Fruit fly (Drosophila melanogaster) whole organism, embryonic: Measurements from ENCODE around the gene SecS.
A peak's percentile ranks its signal among the peaks of the same experiment; 100 is the strongest.

Experiments
- Aef1 ChIP-seq: fragments of 200-800 bp; sonication (Bioruptor generic); IDR thresholded peaks from 3 replicates; pipeline ENCODE4 v1.3.6; 2022; ENCODE audit warnings: missing biosample characterization, missing genetic modification characterization
- Blimp-1 ChIP-seq: fragments of 200-800 bp; sonication (Bioruptor generic); optimal IDR thresholded peaks from 3 replicates; lab custom pipeline; 2018; ENCODE audit warnings: missing biosample characterization, missing genetic modification characterization, mild to moderate bottlenecking, moderate library complexity, missing genetic modification reagents
- BtbVII ChIP-seq: fragments of 200-800 bp; sonication (Bioruptor generic); optimal IDR thresholded peaks from 3 replicates; lab custom pipeline; 2017; ENCODE audit warnings: missing biosample characterization, mild to moderate bottlenecking, missing genetic modification characterization
- CG10209 ChIP-seq: fragments of 200-800 bp; sonication (Bioruptor generic); optimal IDR thresholded peaks from 3 replicates; lab custom pipeline; 2017; ENCODE audit warnings: missing biosample characterization, mild to moderate bottlenecking, missing genetic modification characterization, missing genetic modification reagents
- CG12071 ChIP-seq: fragments of 200-800 bp; sonication (Bioruptor generic); optimal IDR thresholded peaks from 3 replicates; lab custom pipeline; 2018; ENCODE audit warnings: missing biosample characterization, mild to moderate bottlenecking, missing genetic modification characterization
- CG12391 ChIP-seq: fragments of 200-800 bp; sonication (Bioruptor generic); optimal IDR thresholded peaks from 3 replicates; lab custom pipeline; 2018; ENCODE audit warnings: missing biosample characterization, mild to moderate bottlenecking, missing genetic modification characterization, moderate library complexity
- CG12744 ChIP-seq: fragments of 200-800 bp; sonication (Bioruptor generic); optimal IDR thresholded peaks from 2 replicates; lab custom pipeline; 2016; ENCODE audit warnings: missing biosample characterization, missing genetic modification characterization
- CG13287 ChIP-seq: fragments of 200-800 bp; sonication (Bioruptor generic); IDR thresholded peaks from 2 replicates; pipeline ENCODE4 v1.3.6; 2022; ENCODE audit warnings: missing biosample characterization, missing genetic modification characterization; ENCODE audit not compliant: partially characterized antibody
- CG16813 ChIP-seq: fragments of 200-800 bp; sonication (Bioruptor generic); IDR thresholded peaks from 3 replicates; pipeline ENCODE4 v1.3.6; 2022; ENCODE audit warnings: missing biosample characterization, missing genetic modification characterization; ENCODE audit not compliant: partially characterized antibody
- CG16815 ChIP-seq: fragments of 200-800 bp; sonication (Bioruptor generic); optimal IDR thresholded peaks from 3 replicates; lab custom pipeline; 2017; ENCODE audit warnings: missing biosample characterization, mild to moderate bottlenecking, missing genetic modification characterization
- CG17802 ChIP-seq: fragments of 200-800 bp; sonication (Bioruptor generic); optimal IDR thresholded peaks from 2 replicates; lab custom pipeline; 2018; ENCODE audit warnings: missing biosample characterization, mild to moderate bottlenecking, missing genetic modification characterization, moderate library complexity
- CG18011 ChIP-seq: fragments of 200-800 bp; sonication (Bioruptor generic); optimal IDR thresholded peaks from 2 replicates; lab custom pipeline; 2017; ENCODE audit warnings: missing biosample characterization, missing genetic modification characterization, mild to moderate bottlenecking, moderate library complexity, missing genotype
- CG2120 ChIP-seq: fragments of 200-800 bp; sonication (Bioruptor generic); optimal IDR thresholded peaks from 3 replicates; lab custom pipeline; 2016; ENCODE audit warnings: missing biosample characterization, missing genetic modification characterization
- CG3065 ChIP-seq: fragments of 200-800 bp; sonication (Bioruptor generic); optimal IDR thresholded peaks from 2 replicates; lab custom pipeline; 2016; ENCODE audit warnings: missing biosample characterization, missing genetic modification characterization
- CG33557 ChIP-seq: fragments of 200-800 bp; sonication (Bioruptor generic); optimal IDR thresholded peaks from 2 replicates; lab custom pipeline; 2019; ENCODE audit warnings: missing biosample characterization, mild to moderate bottlenecking, missing genetic modification characterization, moderate library complexity
- CG4424 ChIP-seq: fragments of 200-800 bp; sonication (Bioruptor generic); optimal IDR thresholded peaks from 3 replicates; lab custom pipeline; 2016; ENCODE audit warnings: missing biosample characterization, missing genetic modification characterization
- CG6654 ChIP-seq: fragments of 200-800 bp; sonication (Bioruptor generic); optimal IDR thresholded peaks from 2 replicates; lab custom pipeline; 2017; ENCODE audit warnings: missing biosample characterization, mild to moderate bottlenecking, missing genetic modification characterization
- CG8359 ChIP-seq: fragments of 200-800 bp; sonication (Bioruptor generic); optimal IDR thresholded peaks from 2 replicates; lab custom pipeline; 2017; ENCODE audit warnings: missing biosample characterization, mild to moderate bottlenecking, missing genetic modification characterization, borderline replicate concordance
- CG8388 ChIP-seq: fragments of 200-800 bp; sonication (Bioruptor generic); optimal IDR thresholded peaks from 2 replicates; lab custom pipeline; 2019; ENCODE audit warnings: missing biosample characterization, mild to moderate bottlenecking, missing genetic modification characterization, moderate library complexity
- CG8944 ChIP-seq: fragments of 200-800 bp; sonication (Bioruptor generic); optimal IDR thresholded peaks from 3 replicates; lab custom pipeline; 2016; ENCODE audit warnings: missing biosample characterization, missing genetic modification characterization
- Elba2 ChIP-seq: fragments of 200-800 bp; sonication (Bioruptor generic); optimal IDR thresholded peaks from 3 replicates; lab custom pipeline; 2016; ENCODE audit warnings: missing biosample characterization, missing genetic modification characterization
- Fer1 ChIP-seq: fragments of 200-800 bp; sonication (Bioruptor generic); optimal IDR thresholded peaks from 2 replicates; lab custom pipeline; 2017; ENCODE audit warnings: missing biosample characterization, mild to moderate bottlenecking, missing genetic modification characterization
- Lhr ChIP-seq: fragments of 200-800 bp; sonication (Bioruptor generic); optimal IDR thresholded peaks from 3 replicates; lab custom pipeline; 2017; ENCODE audit warnings: mild to moderate bottlenecking, missing biosample characterization, missing genetic modification reagents, missing genetic modification characterization
- Lpt ChIP-seq: fragments of >200 bp; optimal IDR thresholded peaks from 2 replicates; lab custom pipeline; 2018; ENCODE audit warnings: missing biosample characterization, missing genetic modification characterization
- MTF-1 ChIP-seq: fragments of 200-800 bp; sonication (Bioruptor generic); optimal IDR thresholded peaks from 2 replicates; lab custom pipeline; 2018; ENCODE audit warnings: missing biosample characterization, mild to moderate bottlenecking, missing genetic modification characterization, borderline replicate concordance
- Max ChIP-seq: fragments of 200-800 bp; sonication (Bioruptor generic); optimal IDR thresholded peaks from 2 replicates; lab custom pipeline; 2016; ENCODE audit warnings: missing biosample characterization, mild to moderate bottlenecking, missing genetic modification characterization
- Med ChIP-seq: fragments of 200-800 bp; sonication (Bioruptor generic); peaks from one replicate; lab custom pipeline; 2016; ENCODE audit warnings: missing biosample characterization, missing genetic modification characterization, mild to moderate bottlenecking, inconsistent platforms, moderate library complexity
- Myb ChIP-seq: fragments of 200-800 bp; sonication (Bioruptor generic); optimal IDR thresholded peaks from 2 replicates; lab custom pipeline; 2016; ENCODE audit warnings: missing biosample characterization, missing genetic modification characterization
- Sin3A ChIP-seq: fragments of >200 bp; optimal IDR thresholded peaks from 2 replicates; lab custom pipeline; 2018
- Six4 ChIP-seq: fragments of 200-800 bp; sonication (Bioruptor generic); optimal IDR thresholded peaks from 2 replicates; lab custom pipeline; 2016; ENCODE audit warnings: missing biosample characterization, missing genetic modification characterization
- TFAM ChIP-seq: fragments of 200-800 bp; sonication (Bioruptor generic); optimal IDR thresholded peaks from 2 replicates; lab custom pipeline; 2017; ENCODE audit warnings: missing biosample characterization, missing genetic modification characterization, inconsistent platforms
- disco-r ChIP-seq: fragments of 200-800 bp; sonication (Bioruptor generic); optimal IDR thresholded peaks from 2 replicates; lab custom pipeline; 2016; ENCODE audit warnings: missing biosample characterization, missing genetic modification characterization
- fu2 ChIP-seq: fragments of 200-800 bp; sonication (Bioruptor generic); optimal IDR thresholded peaks from 2 replicates; lab custom pipeline; 2016; ENCODE audit warnings: missing biosample characterization, missing genetic modification characterization
- gcm ChIP-seq: fragments of 200-800 bp; sonication (Bioruptor generic); optimal IDR thresholded peaks from 2 replicates; lab custom pipeline; 2019; ENCODE audit warnings: missing biosample characterization, mild to moderate bottlenecking, missing genetic modification characterization, moderate library complexity
- grau ChIP-seq: fragments of 200-800 bp; optimal IDR thresholded peaks from 3 replicates; lab custom pipeline; 2019; ENCODE audit warnings: missing biosample characterization, mild to moderate bottlenecking, missing genetic modification characterization, moderate library complexity
- gt ChIP-seq: fragments of 200-800 bp; sonication (Bioruptor generic); IDR thresholded peaks from 2 replicates; pipeline ENCODE4 v1.3.6; 2022; ENCODE audit warnings: missing biosample characterization, missing genetic modification characterization
- insv ChIP-seq, 2 experiments: fragments of 200-800 bp; sonication (Bioruptor generic); optimal IDR thresholded peaks; 3 replicates each; lab custom pipeline; 2016 to 2018; ENCODE audit warnings: missing biosample characterization in 2 of 2, missing genetic modification characterization in 2 of 2
- jumu ChIP-seq: fragments of 200-800 bp; sonication (Bioruptor generic); optimal IDR thresholded peaks from 3 replicates; lab custom pipeline; 2016; ENCODE audit warnings: missing biosample characterization, missing genetic modification characterization
- klu ChIP-seq: fragments of 200-800 bp; sonication (Bioruptor generic); IDR thresholded peaks from 2 replicates; pipeline ENCODE4 v1.3.6; 2022; ENCODE audit warnings: missing biosample characterization, missing genetic modification characterization
- lola ChIP-seq, 3 experiments: fragments of >200 bp in 2 of 3; fragments of 200-800 bp in 1 of 3; sonication (Bioruptor generic) in 1 of 3; optimal IDR thresholded peaks; 2 replicates each; lab custom pipeline; 2017 to 2019; ENCODE audit warnings: missing biosample characterization in 3 of 3, missing genetic modification characterization in 3 of 3, mild to moderate bottlenecking in 1 of 3, moderate library complexity in 1 of 3
- nerfin-2 ChIP-seq: fragments of 200-800 bp; sonication (Bioruptor generic); IDR thresholded peaks from 2 replicates; pipeline ENCODE4 v1.3.6; 2022; ENCODE audit warnings: missing biosample characterization, missing genetic modification characterization; ENCODE audit not compliant: partially characterized antibody
- ro ChIP-seq: fragments of 200-800 bp; sonication (Bioruptor generic); IDR thresholded peaks from 2 replicates; pipeline ENCODE4 v1.3.6; 2022; ENCODE audit warnings: missing biosample characterization, missing genetic modification characterization
- scrt ChIP-seq: fragments of 200-800 bp; sonication (Bioruptor generic); optimal IDR thresholded peaks from 2 replicates; lab custom pipeline; 2018; ENCODE audit warnings: missing biosample characterization, mild to moderate bottlenecking, missing genetic modification characterization, moderate library complexity
- shn ChIP-seq: fragments of 200-800 bp; sonication (Bioruptor generic); optimal IDR thresholded peaks from 3 replicates; lab custom pipeline; 2016; ENCODE audit warnings: missing biosample characterization, missing genetic modification characterization
- stc ChIP-seq: fragments of 200-800 bp; sonication (Bioruptor generic); IDR thresholded peaks from 2 replicates; pipeline ENCODE4 v1.3.6; 2022; ENCODE audit warnings: missing biosample characterization, missing genetic modification characterization
- unc-4 ChIP-seq: fragments of 200-800 bp; sonication (Bioruptor generic); IDR thresholded peaks from 2 replicates; pipeline ENCODE4 v1.3.6; 2022; ENCODE audit warnings: missing biosample characterization, missing genetic modification characterization; ENCODE audit not compliant: partially characterized antibody
- unpg ChIP-seq: fragments of 200-800 bp; sonication (Bioruptor generic); optimal IDR thresholded peaks from 3 replicates; lab custom pipeline; 2018; ENCODE audit warnings: missing biosample characterization, mild to moderate bottlenecking, missing genetic modification characterization, moderate library complexity
- vnd ChIP-seq: fragments of 200-800 bp; sonication (Bioruptor generic); IDR thresholded peaks from 3 replicates; pipeline ENCODE4 v1.3.6; 2022; ENCODE audit warnings: missing biosample characterization, missing genetic modification characterization; ENCODE audit not compliant: partially characterized antibody
- yki ChIP-seq: fragments of >200 bp; optimal IDR thresholded peaks from 3 replicates; lab custom pipeline; 2018
- z ChIP-seq: fragments of 200-800 bp; sonication (Bioruptor generic); IDR thresholded peaks from 3 replicates; pipeline ENCODE4 v1.3.6; 2022; ENCODE audit warnings: missing biosample characterization, missing genetic modification characterization

The SecS gene

DNA sequence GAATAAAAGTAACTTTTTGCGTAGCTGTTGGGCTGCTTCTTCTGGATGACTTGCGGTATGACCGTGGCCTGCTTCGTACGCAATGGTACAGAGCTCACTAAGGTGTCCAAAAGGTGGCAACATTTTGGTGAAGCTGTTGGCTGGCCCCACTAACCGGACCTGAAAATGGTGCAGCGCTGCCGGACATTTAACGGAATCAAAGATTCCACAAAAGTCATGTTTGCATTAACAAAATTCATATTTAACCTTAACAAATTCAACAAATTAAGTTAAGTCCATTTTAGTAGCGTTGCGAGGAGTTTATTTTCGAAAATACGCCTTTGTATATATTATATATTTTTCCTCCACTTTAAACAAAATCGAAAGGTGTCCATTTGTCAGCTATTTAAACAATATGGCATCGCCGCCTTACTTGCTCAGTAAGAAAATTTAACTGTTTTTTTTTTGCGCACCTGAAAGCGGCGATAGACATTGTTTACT is at the start of gene SecS, which contains the start of gene kra (continued):
- TF ChIP-seq CG12071 (GFP tag; lab: Kevin White, UChicago) (peak; percentile 27), CG8359 (GFP tag; lab: Kevin White, UChicago) (no peak), CG3065 (GFP tag; lab: Kevin White, UChicago) (no peak), CG8944 (GFP tag; lab: Kevin White, UChicago) (peak; percentile 32), Elba2 (GFP tag; lab: Kevin White, UChicago) (peak; percentile 81), grau (tag; lab: Kevin White, UChicago) (peak; percentile 54), MTF-1 (GFP tag; lab: Kevin White, UChicago) (peak; percentile 47), klu (no peak), TFAM (GFP tag; lab: Kevin White, UChicago) (no peak), CG6654 (GFP tag; lab: Kevin White, UChicago) (peak; percentile 31), nerfin-2 (GFP tag; lab: Robert Waterston, UW) (no peak), stc (GFP tag; lab: Robert Waterston, UW) (no peak), CG10209 (peak; percentile 54), gt (GFP tag; lab: Robert Waterston, UW) (no peak), BtbVII (peak; percentile 33), vnd (GFP tag; lab: Robert Waterston, UW) (no peak), Myb (GFP tag; lab: Kevin White, UChicago) (peak; percentile 80), unpg (GFP tag; lab: Kevin White, UChicago) (peak; percentile 62), CG17802 (tag; lab: Kevin White, UChicago) (no peak), CG2120 (peak; percentile 76), Lpt (GFP tag; lab: Kevin White, UChicago) (no peak), lola (GFP tag; optimal IDR thresholded peaks at IDR 0.05; lab: Kevin White, UChicago) (peak in 1 of 3 experiments; percentile 57), ro (GFP tag; lab: Robert Waterston, UW) (no peak), Fer1 (peak; percentile 68), Max (GFP tag; lab: Kevin White, UChicago) (peak; percentile 60), scrt (GFP tag; lab: Kevin White, UChicago) (peak; percentile 46), Aef1 (GFP tag; lab: Robert Waterston, UW) (no peak), jumu (GFP tag; lab: Kevin White, UChicago) (peak; percentile 48), CG16813 (GFP tag; lab: Robert Waterston, UW) (no peak), CG12744 (peak; percentile 21), Blimp-1 (GFP tag; lab: Kevin White, UChicago) (peak; percentile 71), disco-r (GFP tag; lab: Kevin White, UChicago) (no peak), CG18011 (GFP tag; lab: Kevin White, UChicago) (peak; percentile 56), Med (peak; percentile 89), z (GFP tag; lab: Robert Waterston, UW) (no peak), CG13287 (no peak), unc-4 (no peak), Sin3A (lab: Kevin White, UChicago) (peak; percentile 84), yki (no peak), Six4 (GFP tag; lab: Kevin White, UChicago) (peak; percentile 30), gcm (GFP tag; lab: Kevin White, UChicago) (no peak), CG33557 (GFP tag; lab: Kevin White, UChicago) (peak; percentile 42), shn (GFP tag; lab: Kevin White, UChicago) (peak; percentile 49), CG16815 (GFP tag; lab: Kevin White, UChicago) (peak; percentile 23), CG12391 (tag; lab: Kevin White, UChicago) (peak; percentile 74), CG8388 (GFP tag; lab: Kevin White, UChicago) (peak; percentile 21), Lhr (GFP tag; lab: Kevin White, UChicago) (peak; percentile 85), CG4424 (peak; percentile 71), insv (GFP tag; optimal IDR thresholded peaks at IDR 0.05; lab: Kevin White, UChicago) (peak in 1 of 2 experiments; percentile 44), fu2 (no peak)
